Worm (Caenorhabditis elegans) whole organism, midembryonic: ENCODE data around the gene R07E5.15.

Experiments used
- T22C8.4 ChIP-seq: fragments of 200-800 bp; sonication (Bioruptor generic); IDR thresholded peaks from 2 replicates; pipeline ENCODE4 v1.3.6; 2022; ENCODE audit warnings: missing genetic modification characterization, missing compliant biosample characterization
- cog-1 ChIP-seq: sonication (generic microtip); optimal IDR thresholded peaks from 2 replicates; lab custom pipeline; 2016; ENCODE audit warnings: missing genetic modification characterization, missing compliant biosample characterization
- flt-1 ChIP-seq: fragments of 200-800 bp; sonication (Bioruptor generic); IDR thresholded peaks from 2 replicates; pipeline ENCODE4 v1.3.6; 2022; ENCODE audit warnings: missing genetic modification characterization, missing compliant biosample characterization
- klf-2 ChIP-seq: fragments of 200-800 bp; sonication (Bioruptor generic); conservative IDR thresholded peaks from 2 replicates; pipeline ENCODE4 v1.3.6; 2022; ENCODE audit warnings: missing genetic modification reagents, missing genetic modification characterization, missing compliant biosample characterization
- med-1 ChIP-seq: sonication (generic microtip); optimal IDR thresholded peaks from 2 replicates; lab custom pipeline; 2017; ENCODE audit warnings: missing genetic modification characterization, mild to moderate bottlenecking, missing compliant biosample characterization, antibody characterized with exemption, missing genetic modification reagents; ENCODE audit not compliant: insufficient read depth
- ref-1 ChIP-seq: fragments of 200-800 bp; sonication (Bioruptor generic); conservative IDR thresholded peaks from 2 replicates; pipeline ENCODE4 v1.3.6; 2022; ENCODE audit warnings: missing genetic modification reagents, missing genetic modification characterization, missing compliant biosample characterization
- tab-1 ChIP-seq: fragments of 200-800 bp; sonication (Bioruptor generic); IDR thresholded peaks from 2 replicates; pipeline ENCODE4 v1.3.6; 2022; ENCODE audit warnings: missing genetic modification characterization, missing compliant biosample characterization
- ztf-23 ChIP-seq: fragments of 200-800 bp; sonication (Bioruptor generic); IDR thresholded peaks from 2 replicates; pipeline ENCODE4 v1.3.6; 2022; ENCODE audit warnings: missing genetic modification reagents, missing genetic modification characterization, missing compliant biosample characterization
- ztf-29 ChIP-seq: fragments of 200-800 bp; sonication (Bioruptor generic); IDR thresholded peaks from 2 replicates; pipeline ENCODE4 v1.3.6; 2022; ENCODE audit warnings: missing genetic modification reagents, missing genetic modification characterization, missing compliant biosample characterization

DNA sequence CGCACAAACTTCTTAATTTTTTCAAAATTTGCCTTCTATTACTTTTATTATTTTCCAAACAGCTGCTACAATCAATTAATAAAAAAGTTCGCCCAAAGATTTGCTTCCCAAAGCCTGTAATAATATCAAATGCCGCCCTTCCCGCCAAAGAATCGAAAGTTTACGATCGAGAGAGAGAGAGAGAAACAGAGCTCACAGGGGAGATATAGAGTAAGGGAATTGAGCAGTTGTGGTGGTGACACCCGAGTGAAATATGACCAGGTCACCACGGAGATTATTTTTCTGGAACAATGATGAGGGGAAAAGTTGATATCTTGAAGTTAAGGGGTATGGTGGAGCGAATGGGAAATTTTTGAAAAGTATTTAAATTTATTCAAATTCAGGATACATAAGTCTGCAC lies 41.3 kb upstream of the R07E5.15 start:
- TF ChIP-seq ztf-29 (GFP tag; lab: Robert Waterston, UW) (no peak), flt-1 (GFP tag; lab: Robert Waterston, UW) (no peak), T22C8.4 (GFP tag; lab: Robert Waterston, UW) (no peak), ref-1 (GFP tag; lab: Robert Waterston, UW) (no peak), cog-1 (tag; lab: Kevin White, UChicago) (no peak), tab-1 (GFP tag; lab: Robert Waterston, UW) (no peak), ztf-23 (GFP tag; lab: Robert Waterston, UW) (no peak), klf-2 (GFP tag; lab: Robert Waterston, UW) (no peak), med-1 (no peak)
